Fruit fly (Drosophila melanogaster): Measurements from ENCODE around the gene CG42821.
A peak's percentile ranks its signal among the peaks of the same experiment; 100 is the strongest.

CG42821 gene

dm6 chr3R:17391313-17391845, 21.5 kb upstream of the CG42821 start, which contains the start of the genes Brf and sds22 (continued):
- TF ChIP-seq CG13123 (GFP tag; optimal IDR thresholded peaks at IDR 0.05) (peak; percentile 94), nau (GFP tag; optimal IDR thresholded peaks at IDR 0.05) (peak; percentile 83), lola (GFP tag; optimal IDR thresholded peaks at IDR 0.05) (peak in 1 of 3 experiments; percentile 97), CG3163 (GFP tag; optimal IDR thresholded peaks at IDR 0.05) (peak; percentile 79), CG1792 (GFP tag; optimal IDR thresholded peaks at IDR 0.05) (peak; percentile 93), nerfin-1 (tag; optimal IDR thresholded peaks at IDR 0.05) (peak; percentile 93), CG13775 (GFP tag; optimal IDR thresholded peaks at IDR 0.05) (peak; percentile 96), CG31365 (tag; optimal IDR thresholded peaks at IDR 0.05) (peak; percentile 76), dimm (GFP tag; IDR thresholded peaks at IDR 0.05) (peak; percentile 77), Ets97D (GFP tag; optimal IDR thresholded peaks at IDR 0.05) (peak; percentile 88), wek (GFP tag; optimal IDR thresholded peaks at IDR 0.05) (peak; percentile 62), CG4854 (GFP tag; optimal IDR thresholded peaks at IDR 0.05) (peak; percentile 94), psq (GFP tag; optimal IDR thresholded peaks at IDR 0.05) (peak; percentile 85), hbn (GFP tag; IDR thresholded peaks at IDR 0.05; ENCODE audit: partially characterized antibody) (peak; percentile 72), ci (GFP tag; IDR thresholded peaks at IDR 0.05) (peak; percentile 88), sens (GFP tag) (peak; percentile 99), Eip74EF (GFP tag; optimal IDR thresholded peaks at IDR 0.05) (peak in 1 of 2 experiments; percentile 82), CG7372 (GFP tag; IDR thresholded peaks at IDR 0.05) (peak; percentile 92), CG17359 (tag; optimal IDR thresholded peaks at IDR 0.05) (peak; percentile 92), CG10321 (GFP tag; IDR thresholded peaks at IDR 0.05) (peak; percentile 61; the same call in 1 of the 2 replicates), NC2β (GFP tag; optimal IDR thresholded peaks at IDR 0.05) (peak; percentile 95), Fer2 (tag; optimal IDR thresholded peaks at IDR 0.05) (peak; percentile 96), HLH3B (GFP tag; IDR thresholded peaks at IDR 0.05) (peak; percentile 94), CoRest (tag; optimal IDR thresholded peaks at IDR 0.05) (peak; percentile 98), CG3847 (GFP tag; IDR thresholded peaks at IDR 0.05) (peak; percentile 97), CG8089 (GFP tag; optimal IDR thresholded peaks at IDR 0.05) (peak; percentile 93), CG18476 (GFP tag; optimal IDR thresholded peaks at IDR 0.05) (peak; percentile 94), Doc2 (GFP tag; IDR thresholded peaks at IDR 0.05) (peak; percentile 72), lab (GFP tag; optimal IDR thresholded peaks at IDR 0.05) (peak; percentile 96), zen2 (GFP tag; IDR thresholded peaks at IDR 0.05; ENCODE audit: partially characterized antibody) (no peak; the same call in 2 of the 3 replicates), shn (GFP tag; optimal IDR thresholded peaks at IDR 0.05) (peak; percentile 94), CG4360 (GFP tag; IDR thresholded peaks at IDR 0.05) (peak; percentile 52), sc (optimal IDR thresholded peaks at IDR 0.05) (no peak), sc (GFP tag; optimal IDR thresholded peaks at IDR 0.05) (peak; percentile 88), D19B (GFP tag; optimal IDR thresholded peaks at IDR 0.05) (peak; percentile 87), ara (GFP tag; IDR thresholded peaks at IDR 0.05) (peak; percentile 91), CG10267 (tag; optimal IDR thresholded peaks at IDR 0.05) (peak; percentile 100), CG17186 (GFP tag; optimal IDR thresholded peaks at IDR 0.05) (peak; percentile 88), CG11723 (GFP tag; optimal IDR thresholded peaks at IDR 0.05) (peak; percentile 88), Dip3 (GFP tag; optimal IDR thresholded peaks at IDR 0.05) (peak; percentile 97), dm (GFP tag; optimal IDR thresholded peaks at IDR 0.05) (peak; percentile 95), CG7786 (GFP tag; optimal IDR thresholded peaks at IDR 0.05) (peak; percentile 95), Neu2 (GFP tag; optimal IDR thresholded peaks at IDR 0.05; ENCODE audit: borderline replicate concordance) (peak; percentile 90), CG11456 (GFP tag; IDR thresholded peaks at IDR 0.05) (peak; percentile 90), Xbp1 (GFP tag; optimal IDR thresholded peaks at IDR 0.05) (peak; percentile 98), her (GFP tag; optimal IDR thresholded peaks at IDR 0.05) (peak; percentile 88), pnt (GFP tag; optimal IDR thresholded peaks at IDR 0.05) (peak; percentile 95), onecut (GFP tag; IDR thresholded peaks at IDR 0.05) (peak; percentile 79), wdn (GFP tag; IDR thresholded peaks at IDR 0.05) (peak; percentile 92), fd96Cb (tag; optimal IDR thresholded peaks at IDR 0.05) (peak; percentile 95)

Data from whole organism, embryonic.